Fruit fly (Drosophila melanogaster): ENCODE results near the gene CG14710.
A peak's percentile ranks its signal among the peaks of the same experiment; 100 is the strongest.

Gene CG14710

DNA sequence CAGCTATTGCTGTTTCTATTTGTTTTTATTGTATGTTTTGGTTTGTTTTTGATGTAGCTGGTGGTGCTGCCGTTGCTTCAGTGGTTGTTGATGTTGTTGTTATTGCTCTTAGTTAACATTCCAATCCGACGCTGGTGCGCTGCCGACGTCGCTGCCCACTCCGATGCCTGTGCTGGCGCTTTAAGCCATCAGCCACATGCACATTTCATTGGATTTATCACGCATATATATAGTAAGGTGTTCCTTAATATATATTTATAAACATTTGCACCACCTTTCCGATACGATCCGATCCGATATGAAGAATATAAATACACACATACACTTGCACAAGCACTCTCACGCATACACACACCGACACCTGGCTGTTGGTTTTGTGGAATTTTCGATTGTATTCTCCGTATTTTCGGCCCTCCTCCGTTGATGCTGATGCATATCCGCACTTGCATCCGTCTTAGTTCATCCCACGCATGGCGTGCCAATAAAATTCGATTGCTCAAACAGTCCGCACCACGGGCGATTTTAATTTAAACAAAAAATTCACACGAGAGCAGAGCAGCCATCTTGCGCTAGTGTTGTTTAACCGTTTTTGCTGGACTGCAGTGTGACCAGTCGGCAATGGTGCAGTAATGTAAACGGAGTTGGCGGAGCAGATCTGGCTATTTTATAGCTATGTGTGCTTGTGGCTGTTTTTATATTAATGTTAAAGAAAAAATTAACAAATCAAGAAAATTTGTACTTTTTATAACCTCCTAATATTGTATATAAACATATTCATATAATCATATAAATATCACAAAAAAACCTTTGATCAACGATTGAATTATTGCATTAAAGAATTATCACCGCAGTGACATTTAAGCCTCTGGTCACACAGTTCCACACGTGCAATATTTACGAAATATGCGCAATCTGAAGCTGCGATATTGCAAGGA, 30.5 kb downstream of the CG14710 start, which contains the start of the genes Csk and Elp1 (continued):
- TF ChIP-seq CG13287 (GFP tag; IDR thresholded peaks at IDR 0.05; ENCODE audit: partially characterized antibody) (no peak; the same call in none of the 2 replicates), CG43689 (GFP tag; IDR thresholded peaks at IDR 0.05) (no peak), Dbx (GFP tag; IDR thresholded peaks at IDR 0.05) (peak; percentile 67; the same call in 1 of the 3 replicates), ara (GFP tag; IDR thresholded peaks at IDR 0.05) (peak; percentile 24; the same call in 1 of the 2 replicates), zen (tag; optimal IDR thresholded peaks at IDR 0.05) (peak; percentile 19), Aef1 (GFP tag; IDR thresholded peaks at IDR 0.05) (peak; percentile 45; the same call in 2 of the 3 replicates), ken (GFP tag; IDR thresholded peaks at IDR 0.05) (peak; percentile 58; the same call in 1 of the 3 replicates), C15 (GFP tag; IDR thresholded peaks at IDR 0.05) (no peak), CG9609 (GFP tag; optimal IDR thresholded peaks at IDR 0.05) (peak; percentile 14), her (GFP tag; optimal IDR thresholded peaks at IDR 0.05) (peak; percentile 27), bab2 (GFP tag; optimal IDR thresholded peaks at IDR 0.05) (peak; percentile 22), MTF-1 (GFP tag; optimal IDR thresholded peaks at IDR 0.05; ENCODE audit: borderline replicate concordance) (no peak), CG4854 (GFP tag; optimal IDR thresholded peaks at IDR 0.05) (peak; percentile 16), CG6765 (GFP tag; optimal IDR thresholded peaks at IDR 0.05) (no peak), CG13424 (tag; optimal IDR thresholded peaks at IDR 0.05) (peak; percentile 70), CG5245 (GFP tag; optimal IDR thresholded peaks at IDR 0.05) (peak; percentile 12), bowl (GFP tag; IDR thresholded peaks at IDR 0.05) (no peak), ttk (GFP tag; IDR thresholded peaks at IDR 0.05) (no peak), toy (GFP tag; IDR thresholded peaks at IDR 0.05) (no peak), stwl (tag; optimal IDR thresholded peaks at IDR 0.05) (peak; percentile 97), Awh (GFP tag; IDR thresholded peaks at IDR 0.05) (no peak), Hr3 (GFP tag; optimal IDR thresholded peaks at IDR 0.05) (peak; percentile 58), mam (GFP tag; optimal IDR thresholded peaks at IDR 0.05) (peak; percentile 20), peb (GFP tag; IDR thresholded peaks at IDR 0.05) (no peak), Ptx1 (GFP tag; IDR thresholded peaks at IDR 0.05) (peak; percentile 45), pnt (GFP tag; optimal IDR thresholded peaks at IDR 0.05) (no peak), CG12942 (GFP tag; optimal IDR thresholded peaks at IDR 0.05) (peak; percentile 56), NC2β (GFP tag; optimal IDR thresholded peaks at IDR 0.05) (no peak), CG4707 (GFP tag; optimal IDR thresholded peaks at IDR 0.05) (no peak), CG15696 (tag; optimal IDR thresholded peaks at IDR 0.05) (peak; percentile 68), CG8089 (GFP tag; optimal IDR thresholded peaks at IDR 0.05) (no peak), trem (tag; optimal IDR thresholded peaks at IDR 0.05) (peak; percentile 68), CG12219 (GFP tag; optimal IDR thresholded peaks at IDR 0.05) (no peak), CG10959 (GFP tag; IDR thresholded peaks at IDR 0.05) (no peak), lbe (GFP tag; optimal IDR thresholded peaks at IDR 0.05) (peak; percentile 12), Hr39 (optimal IDR thresholded peaks at IDR 0.05) (no peak), CG12104 (GFP tag; optimal IDR thresholded peaks at IDR 0.05) (peak; percentile 68), Adf1 (GFP tag; IDR thresholded peaks at IDR 0.05) (peak; percentile 74), Sox100B (GFP tag; optimal IDR thresholded peaks at IDR 0.05) (peak; percentile 59), nerfin-2 (GFP tag; IDR thresholded peaks at IDR 0.05; ENCODE audit: partially characterized antibody) (no peak), Sry-δ (GFP tag; optimal IDR thresholded peaks at IDR 0.05) (peak; percentile 18), tx (GFP tag; optimal IDR thresholded peaks at IDR 0.05) (no peak), CG10431 (GFP tag; optimal IDR thresholded peaks at IDR 0.05) (no peak), Sry-β (GFP tag; optimal IDR thresholded peaks at IDR 0.05) (peak; percentile 95), so (GFP tag; IDR thresholded peaks at IDR 0.05) (no peak), Xbp1 (GFP tag; optimal IDR thresholded peaks at IDR 0.05) (peak; percentile 65), lilli (GFP tag; optimal IDR thresholded peaks at IDR 0.05) (peak; percentile 55), HmgZ (tag; optimal IDR thresholded peaks at IDR 0.05) (peak; percentile 75), CrebB (tag; optimal IDR thresholded peaks at IDR 0.05) (no peak), wor (GFP tag; IDR thresholded peaks at IDR 0.05) (no peak)
